Fruit fly (Drosophila melanogaster): ENCODE measurements around the gene mora.

Gene mora

DNA sequence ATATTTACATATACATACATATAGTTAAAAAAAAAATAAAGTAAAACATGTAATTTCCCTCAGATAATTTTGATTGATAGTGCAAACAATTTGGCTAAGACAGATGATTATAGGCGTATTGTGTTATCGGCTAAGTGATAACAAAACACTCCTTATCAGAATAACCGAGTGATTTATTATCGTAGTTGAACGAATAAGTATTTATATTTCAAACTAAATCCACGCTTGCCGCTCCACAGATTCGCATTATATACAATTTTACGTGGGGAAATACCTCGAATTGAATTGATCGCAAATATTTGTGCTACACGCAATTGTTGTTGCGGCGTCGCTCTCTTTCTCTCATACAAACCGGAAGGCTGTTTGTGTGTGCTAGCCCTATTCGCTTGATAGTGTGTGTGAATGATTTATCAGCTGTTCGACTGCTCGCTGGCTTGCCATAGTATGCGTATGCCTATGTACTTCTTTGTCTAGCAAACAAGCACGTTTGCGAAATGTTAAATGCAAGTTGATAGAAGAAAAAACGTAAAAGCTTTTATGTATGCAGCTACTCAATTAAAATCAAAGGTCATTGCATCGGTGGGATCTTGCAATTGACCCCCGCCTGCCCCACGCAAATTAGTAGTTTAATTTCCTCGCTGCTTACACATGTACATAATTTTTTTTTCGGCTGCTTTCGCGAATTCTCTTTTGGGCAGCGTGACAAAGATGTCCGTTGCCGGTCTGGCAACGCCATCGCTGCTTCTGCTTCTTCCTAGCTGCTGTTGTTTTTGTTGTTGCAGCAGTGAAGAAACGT, 47.4 kb downstream of the mora start:
- TF ChIP-seq net (GFP tag; optimal IDR thresholded peaks at IDR 0.05) (no peak), spab (GFP tag; optimal IDR thresholded peaks at IDR 0.05) (no peak), CG32006 (GFP tag; optimal IDR thresholded peaks at IDR 0.05) (no peak), CG6792 (GFP tag; optimal IDR thresholded peaks at IDR 0.05) (no peak), fkh (GFP tag; optimal IDR thresholded peaks at IDR 0.05) (peak; percentile 59), CG9139 (GFP tag; optimal IDR thresholded peaks at IDR 0.05) (no peak), Eip75B (GFP tag; optimal IDR thresholded peaks at IDR 0.05) (no peak), CG6854 (GFP tag; optimal IDR thresholded peaks at IDR 0.05) (peak; percentile 21), CG31627 (GFP tag; optimal IDR thresholded peaks at IDR 0.05) (no peak), Sox15 (GFP tag; optimal IDR thresholded peaks at IDR 0.05) (no peak), Hr4 (GFP tag; optimal IDR thresholded peaks at IDR 0.05) (no peak), CG1621 (tag; optimal IDR thresholded peaks at IDR 0.05) (no peak), Hr38 (GFP tag; optimal IDR thresholded peaks at IDR 0.05) (no peak), Eip93F (GFP tag; optimal IDR thresholded peaks at IDR 0.05) (no peak), CG11762 (GFP tag; optimal IDR thresholded peaks at IDR 0.05; ENCODE audit: insufficient read depth) (no peak), achi (GFP tag; optimal IDR thresholded peaks at IDR 0.05) (no peak), CG10669 (GFP tag; optimal IDR thresholded peaks at IDR 0.05) (no peak), CG3919 (GFP tag; optimal IDR thresholded peaks at IDR 0.05) (no peak), CG6276 (GFP tag; optimal IDR thresholded peaks at IDR 0.05) (no peak), ss (GFP tag; optimal IDR thresholded peaks at IDR 0.05) (peak in 1 of 2 experiments; percentile 44), esn (GFP tag; optimal IDR thresholded peaks at IDR 0.05) (peak; percentile 13), fd85E (GFP tag; optimal IDR thresholded peaks at IDR 0.05) (no peak), Sox14 (GFP tag; optimal IDR thresholded peaks at IDR 0.05) (peak; percentile 72), Blimp-1 (GFP tag; optimal IDR thresholded peaks at IDR 0.05) (no peak), dac (GFP tag; optimal IDR thresholded peaks at IDR 0.05) (no peak), CG11902 (GFP tag; optimal IDR thresholded peaks at IDR 0.05) (no peak), CG15336 (GFP tag; IDR thresholded peaks at IDR 0.05) (0 out of 2 replicates have a peak, but pooled peaks have one; percentile 8), Met (GFP tag; optimal IDR thresholded peaks at IDR 0.05) (no peak), CG8119 (GFP tag; IDR thresholded peaks at IDR 0.05) (no peak), CG16779 (tag; optimal IDR thresholded peaks at IDR 0.05) (no peak), Eip78C (GFP tag) (peak; percentile 60), CG6808 (GFP tag; optimal IDR thresholded peaks at IDR 0.05) (no peak), CG3032 (tag; optimal IDR thresholded peaks at IDR 0.05) (peak; percentile 36), salr (GFP tag; optimal IDR thresholded peaks at IDR 0.05) (no peak), Ets96B (tag; optimal IDR thresholded peaks at IDR 0.05) (peak; percentile 11), svp (GFP tag) (no peak), CG8632 (GFP tag; optimal IDR thresholded peaks at IDR 0.05) (no peak), Hr39 (GFP tag; optimal IDR thresholded peaks at IDR 0.05) (no peak), CG4318 (GFP tag; optimal IDR thresholded peaks at IDR 0.05) (no peak), Lpt (GFP tag; optimal IDR thresholded peaks at IDR 0.05) (no peak), CG10631 (GFP tag; optimal IDR thresholded peaks at IDR 0.05) (no peak), CG8319 (GFP tag; optimal IDR thresholded peaks at IDR 0.05) (no peak), CG6163 (GFP tag; IDR thresholded peaks at IDR 0.05) (peak; percentile 31; the same call in 1 of the 3 replicates), CG7368 (GFP tag; optimal IDR thresholded peaks at IDR 0.05) (no peak), CG34406 (GFP tag; optimal IDR thresholded peaks at IDR 0.05) (no peak), lz (GFP tag; optimal IDR thresholded peaks at IDR 0.05) (no peak), CG11294 (GFP tag; IDR thresholded peaks at IDR 0.05) (no peak), Smox (GFP tag; optimal IDR thresholded peaks at IDR 0.05) (no peak), vri (GFP tag; optimal IDR thresholded peaks at IDR 0.05) (no peak), dsx (GFP tag; optimal IDR thresholded peaks at IDR 0.05; ENCODE audit: poor library complexity, severe bottlenecking) (peak; percentile 64), eg (GFP tag; IDR thresholded peaks at IDR 0.05) (0 out of 3 replicates have a peak, but pooled peaks have one; percentile 48)

Measured in whole organism, prepupa.